Fruit fly (Drosophila melanogaster) whole organism, prepupa: ENCODE data around the gene Drak.

Experiments
- CG10631 ChIP-seq: fragments of 200-800 bp; sonication (Bioruptor generic); optimal IDR thresholded peaks from 2 replicates; lab custom pipeline; 2016; ENCODE audit warnings: missing biosample characterization, missing genetic modification characterization
- CG10669 ChIP-seq: fragments of 200-800 bp; sonication (Bioruptor generic); optimal IDR thresholded peaks from 3 replicates; lab custom pipeline; 2018; ENCODE audit warnings: missing biosample characterization, mild to moderate bottlenecking, missing genetic modification characterization, moderate library complexity
- CG11902 ChIP-seq: fragments of 200-800 bp; sonication (Bioruptor generic); optimal IDR thresholded peaks from 3 replicates; lab custom pipeline; 2016; ENCODE audit warnings: missing biosample characterization, missing genetic modification characterization
- CG16779 ChIP-seq: fragments of 200-800 bp; sonication (Bioruptor generic); optimal IDR thresholded peaks from 3 replicates; lab custom pipeline; 2017; ENCODE audit warnings: missing biosample characterization, mild to moderate bottlenecking, missing genetic modification characterization
- CG3032 ChIP-seq: fragments of 200-800 bp; optimal IDR thresholded peaks from 2 replicates; lab custom pipeline; 2019; ENCODE audit warnings: missing biosample characterization, mild to moderate bottlenecking, missing genetic modification characterization, moderate library complexity
- CG32006 ChIP-seq: fragments of 200-800 bp; sonication (Bioruptor generic); optimal IDR thresholded peaks from 3 replicates; lab custom pipeline; 2017; ENCODE audit warnings: missing biosample characterization, mild to moderate bottlenecking, missing genetic modification characterization
- CG34406 ChIP-seq: fragments of 200-800 bp; sonication (Bioruptor generic); optimal IDR thresholded peaks from 3 replicates; lab custom pipeline; 2016; ENCODE audit warnings: missing biosample characterization, missing genetic modification characterization
- CG4318 ChIP-seq: fragments of 200-800 bp; sonication (Bioruptor generic); optimal IDR thresholded peaks from 3 replicates; lab custom pipeline; 2017; ENCODE audit warnings: missing biosample characterization, mild to moderate bottlenecking, missing genetic modification characterization
- CG6163 ChIP-seq: fragments of 200-800 bp; sonication (Bioruptor generic); IDR thresholded peaks from 3 replicates; pipeline ENCODE4 v1.3.6; 2022; ENCODE audit warnings: missing biosample characterization, missing genetic modification characterization
- CG6808 ChIP-seq: fragments of 200-800 bp; sonication (Bioruptor generic); optimal IDR thresholded peaks from 3 replicates; lab custom pipeline; 2017; ENCODE audit warnings: missing biosample characterization, missing genetic modification characterization, mild to moderate bottlenecking, moderate library complexity, missing genetic modification reagents
- CG6854 ChIP-seq: fragments of 200-800 bp; sonication (Bioruptor generic); optimal IDR thresholded peaks from 2 replicates; lab custom pipeline; 2017; ENCODE audit warnings: missing biosample characterization, mild to moderate bottlenecking, missing genetic modification characterization
- CG8119 ChIP-seq: fragments of 200-800 bp; sonication (Bioruptor generic); IDR thresholded peaks from 3 replicates; pipeline ENCODE4 v1.3.6; 2022; ENCODE audit warnings: missing biosample characterization, missing genetic modification characterization
- CG8319 ChIP-seq: fragments of 200-800 bp; sonication (Bioruptor generic); optimal IDR thresholded peaks from 3 replicates; lab custom pipeline; 2016; ENCODE audit warnings: missing biosample characterization, missing genetic modification characterization
- CG8632 ChIP-seq: fragments of 200-800 bp; sonication (Bioruptor generic); optimal IDR thresholded peaks from 3 replicates; lab custom pipeline; 2016; ENCODE audit warnings: missing biosample characterization, missing genetic modification characterization
- CG9139 ChIP-seq: fragments of 200-800 bp; sonication (Bioruptor generic); optimal IDR thresholded peaks from 3 replicates; lab custom pipeline; 2017; ENCODE audit warnings: missing biosample characterization, mild to moderate bottlenecking, missing genetic modification characterization
- Eip75B ChIP-seq: fragments of 200-800 bp; sonication (Bioruptor generic); optimal IDR thresholded peaks from 3 replicates; lab custom pipeline; 2016; ENCODE audit warnings: missing biosample characterization, missing genetic modification characterization
- Eip78C ChIP-seq: fragments of 200-800 bp; sonication (Bioruptor generic); peaks from one replicate; lab custom pipeline; 2016; ENCODE audit warnings: missing biosample characterization, missing genetic modification characterization
- Eip93F ChIP-seq: fragments of 200-800 bp; sonication (Bioruptor generic); optimal IDR thresholded peaks from 2 replicates; lab custom pipeline; 2016; ENCODE audit warnings: missing biosample characterization, mild to moderate bottlenecking, missing genetic modification characterization
- Ets21C ChIP-seq: fragments of 200-800 bp; sonication (Bioruptor generic); optimal IDR thresholded peaks from 3 replicates; lab custom pipeline; 2016; ENCODE audit warnings: missing biosample characterization, missing genetic modification characterization
- Ets96B ChIP-seq: fragments of 200-800 bp; optimal IDR thresholded peaks from 2 replicates; lab custom pipeline; 2019; ENCODE audit warnings: missing biosample characterization, mild to moderate bottlenecking, missing genetic modification characterization, moderate library complexity
- Gug ChIP-seq: fragments of 200-800 bp; sonication (Bioruptor generic); IDR thresholded peaks from 2 replicates; pipeline ENCODE4 v1.3.6; 2022; ENCODE audit warnings: missing biosample characterization, missing genetic modification characterization
- Hr38 ChIP-seq: sonication (Bioruptor generic); optimal IDR thresholded peaks from 2 replicates; lab custom pipeline; 2016; ENCODE audit warnings: missing biosample characterization, missing genetic modification characterization
- Hr39 ChIP-seq: fragments of 200-800 bp; sonication (Bioruptor generic); optimal IDR thresholded peaks from 2 replicates; lab custom pipeline; 2016; ENCODE audit warnings: missing biosample characterization, missing genetic modification characterization
- Lpt ChIP-seq: fragments of 200-800 bp; sonication (Bioruptor generic); optimal IDR thresholded peaks from 3 replicates; lab custom pipeline; 2016; ENCODE audit warnings: missing biosample characterization, missing genetic modification characterization
- Met ChIP-seq: fragments of 200-800 bp; sonication (Bioruptor generic); optimal IDR thresholded peaks from 3 replicates; lab custom pipeline; 2016; ENCODE audit warnings: missing biosample characterization, missing genetic modification characterization
- OdsH ChIP-seq: fragments of 200-800 bp; sonication (Bioruptor generic); optimal IDR thresholded peaks from 3 replicates; lab custom pipeline; 2016; ENCODE audit warnings: missing biosample characterization, missing genetic modification characterization
- Sox15 ChIP-seq: fragments of 200-800 bp; sonication (Bioruptor generic); optimal IDR thresholded peaks from 3 replicates; lab custom pipeline; 2016; ENCODE audit warnings: missing biosample characterization, missing genetic modification characterization
- acj6 ChIP-seq: fragments of 200-800 bp; sonication (Bioruptor generic); optimal IDR thresholded peaks from 3 replicates; lab custom pipeline; 2016; ENCODE audit warnings: missing biosample characterization, missing genetic modification characterization
- cyc ChIP-seq: fragments of 200-800 bp; sonication (Bioruptor generic); optimal IDR thresholded peaks from 3 replicates; lab custom pipeline; 2016; ENCODE audit warnings: missing biosample characterization, missing genetic modification characterization
- dac ChIP-seq: fragments of 200-800 bp; sonication (Bioruptor generic); optimal IDR thresholded peaks from 2 replicates; lab custom pipeline; 2017; ENCODE audit warnings: missing biosample characterization, mild to moderate bottlenecking, missing genetic modification characterization
- dsx ChIP-seq: fragments of 200-800 bp; optimal IDR thresholded peaks from 3 replicates; lab custom pipeline; 2019; ENCODE audit warnings: missing biosample characterization, mild to moderate bottlenecking, missing genetic modification characterization, moderate library complexity; ENCODE audit not compliant: poor library complexity, severe bottlenecking
- net ChIP-seq: fragments of 200-800 bp; sonication (Bioruptor generic); optimal IDR thresholded peaks from 3 replicates; lab custom pipeline; 2016; ENCODE audit warnings: missing biosample characterization, missing genetic modification characterization
- salr ChIP-seq, 2 experiments: fragments of 200-800 bp; sonication (Bioruptor generic); optimal IDR thresholded peaks; 3 replicates each; lab custom pipeline; 2016 to 2018; ENCODE audit warnings: missing biosample characterization in 2 of 2, missing genetic modification characterization in 2 of 2, mild to moderate bottlenecking in 1 of 2
- ss ChIP-seq, 2 experiments: fragments of 200-800 bp; sonication (Bioruptor generic); optimal IDR thresholded peaks; 2 replicates in 1 of 2; 3 replicates in 1 of 2; lab custom pipeline; 2017 to 2018; ENCODE audit warnings: mild to moderate bottlenecking in 2 of 2, missing biosample characterization in 2 of 2, missing genetic modification characterization in 2 of 2, moderate library complexity in 1 of 2
- svp ChIP-seq: fragments of 200-800 bp; sonication (Bioruptor generic); peaks from one replicate; lab custom pipeline; 2016; ENCODE audit warnings: missing biosample characterization, missing genetic modification characterization
- topi ChIP-seq: fragments of 200-800 bp; sonication (Bioruptor generic); optimal IDR thresholded peaks from 3 replicates; lab custom pipeline; 2016; ENCODE audit warnings: missing biosample characterization, missing genetic modification characterization

Drak gene

dm6 chrX:11454189-11454882, 38.6 kb upstream of the Drak start, which contains the start of the genes Evi5 and HP5 (continued):
- TF ChIP-seq CG11902 (peak; percentile 9), Gug (GFP tag; lab: Robert Waterston, UW) (peak; percentile 47), CG34406 (no peak), topi (GFP tag; lab: Kevin White, UChicago) (peak; percentile 34), OdsH (GFP tag; lab: Kevin White, UChicago) (peak; percentile 28), Eip75B (no peak), CG16779 (tag; lab: Kevin White, UChicago) (no peak), CG8119 (GFP tag; lab: Robert Waterston, UW) (no peak), CG4318 (peak; percentile 22), CG8319 (no peak), Sox15 (GFP tag; lab: Kevin White, UChicago) (peak; percentile 13), CG3032 (tag; lab: Kevin White, UChicago) (peak; percentile 6), CG10631 (peak; percentile 32), acj6 (GFP tag; lab: Kevin White, UChicago) (peak; percentile 71), Eip93F (GFP tag; lab: Kevin White, UChicago) (peak; percentile 27), CG10669 (GFP tag; lab: Kevin White, UChicago) (peak; percentile 22), cyc (GFP tag; lab: Kevin White, UChicago) (peak; percentile 34), Hr38 (GFP tag; lab: Kevin White, UChicago) (no peak), CG9139 (GFP tag; lab: Kevin White, UChicago) (no peak), svp (GFP tag; lab: Kevin White, UChicago) (peak; percentile 84), salr (GFP tag; optimal IDR thresholded peaks at IDR 0.05; lab: Kevin White, UChicago) (peak in 1 of 2 experiments; percentile 11), Hr39 (GFP tag; lab: Kevin White, UChicago) (peak; percentile 48), Ets96B (tag; lab: Kevin White, UChicago) (no peak), dsx (GFP tag; lab: Kevin White, UChicago) (peak; percentile 47), CG8632 (no peak), net (GFP tag; lab: Kevin White, UChicago) (no peak), CG6808 (GFP tag; lab: Kevin White, UChicago) (no peak), CG6854 (GFP tag; lab: Kevin White, UChicago) (peak; percentile 25)
- TF ChIP-seq, all 60 proteins: peak for 34

dm6 chrX:11457149-11457548, 35.8 kb upstream of the Drak start:
- TF ChIP-seq net (GFP tag; lab: Kevin White, UChicago) (no peak), svp (GFP tag; lab: Kevin White, UChicago) (peak; percentile 94)

- TF ChIP-seq Ets21C (GFP tag; lab: Kevin White, UChicago) (no peak), topi (GFP tag; lab: Kevin White, UChicago) (no peak), Met (no peak), CG10631 (no peak), salr (GFP tag; optimal IDR thresholded peaks at IDR 0.05; lab: Kevin White, UChicago) (no peak), Eip93F (GFP tag; lab: Kevin White, UChicago) (no peak), svp (GFP tag; lab: Kevin White, UChicago) (no peak)
These were observed 33.8 kb upstream of the Drak start, which contains the start of gene CG43155 for dm6 chrX:11458912-11459836. Gene CG43155, plus strand, starts transcription at chrX:11459786.

dm6 chrX:11464047-11464446, 28.9 kb upstream of the Drak start:
- TF ChIP-seq Sox15 (GFP tag; lab: Kevin White, UChicago) (no peak), CG6163 (no peak), Lpt (no peak), CG32006 (GFP tag; lab: Kevin White, UChicago) (no peak), dac (GFP tag; lab: Kevin White, UChicago) (no peak), Eip78C (GFP tag; lab: Kevin White, UChicago) (no peak), ss (GFP tag; optimal IDR thresholded peaks at IDR 0.05; lab: Kevin White, UChicago) (no peak), Ets96B (tag; lab: Kevin White, UChicago) (no peak), CG8119 (GFP tag; lab: Robert Waterston, UW) (no peak), CG6808 (GFP tag; lab: Kevin White, UChicago) (no peak), CG16779 (tag; lab: Kevin White, UChicago) (no peak)
